Fruit fly (Drosophila melanogaster) whole organism, embryonic: ENCODE measurements around the gene CG15435.
A peak's percentile ranks its signal among the peaks of the same experiment; 100 is the strongest.

Source experiments
- B-H2 ChIP-seq: fragments of 200-800 bp; sonication (Bioruptor generic); optimal IDR thresholded peaks from 2 replicates; lab custom pipeline; 2018; ENCODE audit warnings: missing biosample characterization, mild to moderate bottlenecking, missing genetic modification characterization
- Bgb ChIP-seq: fragments of 200-800 bp; sonication (Bioruptor generic); IDR thresholded peaks from 2 replicates; pipeline ENCODE4 v1.3.6; 2022; ENCODE audit warnings: missing biosample characterization, missing genetic modification characterization; ENCODE audit not compliant: partially characterized antibody
- CG10321 ChIP-seq: fragments of 200-800 bp; sonication (Bioruptor generic); IDR thresholded peaks from 2 replicates; pipeline ENCODE4 v1.3.6; 2022; ENCODE audit warnings: missing biosample characterization, missing genetic modification characterization
- CG11093 ChIP-seq: fragments of 200-800 bp; sonication (Bioruptor generic); IDR thresholded peaks from 3 replicates; pipeline ENCODE4 v1.3.6; 2022; ENCODE audit warnings: missing biosample characterization, missing genetic modification characterization
- CG11247 ChIP-seq: fragments of 200-800 bp; sonication (Bioruptor generic); IDR thresholded peaks from 2 replicates; pipeline ENCODE4 v1.3.6; 2022; ENCODE audit warnings: missing biosample characterization, missing genetic modification characterization
- CG11504 ChIP-seq: fragments of 200-800 bp; sonication (Bioruptor generic); optimal IDR thresholded peaks from 3 replicates; lab custom pipeline; 2019; ENCODE audit warnings: missing biosample characterization, mild to moderate bottlenecking, missing genetic modification characterization, moderate library complexity
- CG12219 ChIP-seq: fragments of 200-800 bp; sonication (Bioruptor generic); optimal IDR thresholded peaks from 3 replicates; lab custom pipeline; 2018; ENCODE audit warnings: missing biosample characterization, mild to moderate bottlenecking, missing genetic modification characterization
- CG1233 ChIP-seq: fragments of 200-800 bp; sonication (Bioruptor generic); optimal IDR thresholded peaks from 4 replicates; lab custom pipeline; 2018; ENCODE audit warnings: missing biosample characterization, mild to moderate bottlenecking, missing genetic modification characterization
- CG12391 ChIP-seq: fragments of 200-800 bp; sonication (Bioruptor generic); optimal IDR thresholded peaks from 3 replicates; lab custom pipeline; 2018; ENCODE audit warnings: missing biosample characterization, mild to moderate bottlenecking, missing genetic modification characterization, moderate library complexity
- CG13296 ChIP-seq: fragments of 200-800 bp; sonication (Bioruptor generic); optimal IDR thresholded peaks from 3 replicates; lab custom pipeline; 2018; ENCODE audit warnings: missing biosample characterization, mild to moderate bottlenecking, missing genetic modification characterization
- CG14710 ChIP-seq: fragments of 200-800 bp; sonication (Bioruptor generic); optimal IDR thresholded peaks from 3 replicates; lab custom pipeline; 2019; ENCODE audit warnings: missing biosample characterization, mild to moderate bottlenecking, missing genetic modification characterization, moderate library complexity
- CG16815 ChIP-seq: fragments of 200-800 bp; sonication (Bioruptor generic); optimal IDR thresholded peaks from 3 replicates; lab custom pipeline; 2017; ENCODE audit warnings: missing biosample characterization, mild to moderate bottlenecking, missing genetic modification characterization
- CG18619 ChIP-seq: fragments of 200-800 bp; sonication (Bioruptor generic); optimal IDR thresholded peaks from 3 replicates; lab custom pipeline; 2017; ENCODE audit warnings: missing biosample characterization, mild to moderate bottlenecking, missing genetic modification characterization
- CG2129 ChIP-seq: fragments of 200-800 bp; sonication (Bioruptor generic); IDR thresholded peaks from 2 replicates; pipeline ENCODE4 v1.3.6; 2022; ENCODE audit warnings: missing biosample characterization, missing genetic modification characterization; ENCODE audit not compliant: partially characterized antibody
- CG2712 ChIP-seq: fragments of 200-800 bp; optimal IDR thresholded peaks from 3 replicates; lab custom pipeline; 2019; ENCODE audit warnings: missing biosample characterization, mild to moderate bottlenecking, missing genetic modification characterization, moderate library complexity
- CG31441 ChIP-seq: fragments of 200-800 bp; sonication (Bioruptor generic); IDR thresholded peaks from 2 replicates; pipeline ENCODE4 v1.3.6; 2022; ENCODE audit warnings: missing biosample characterization, missing genetic modification characterization
- CG33557 ChIP-seq: fragments of 200-800 bp; sonication (Bioruptor generic); optimal IDR thresholded peaks from 2 replicates; lab custom pipeline; 2019; ENCODE audit warnings: missing biosample characterization, mild to moderate bottlenecking, missing genetic modification characterization, moderate library complexity
- CG4730 ChIP-seq: fragments of 200-800 bp; sonication (Bioruptor generic); IDR thresholded peaks from 2 replicates; pipeline ENCODE4 v1.3.6; 2022; ENCODE audit warnings: missing biosample characterization, missing genetic modification characterization
- CG6254 ChIP-seq: fragments of 200-800 bp; sonication (Bioruptor generic); optimal IDR thresholded peaks from 3 replicates; lab custom pipeline; 2017; ENCODE audit warnings: mild to moderate bottlenecking, missing biosample characterization, missing genetic modification reagents, missing genetic modification characterization
- CG6791 ChIP-seq: fragments of 200-800 bp; sonication (Bioruptor generic); IDR thresholded peaks from 3 replicates; pipeline ENCODE4 v1.3.6; 2022; ENCODE audit warnings: missing biosample characterization, missing genetic modification characterization; ENCODE audit not compliant: partially characterized antibody
- CG6813 ChIP-seq: fragments of 200-800 bp; sonication (Bioruptor generic); optimal IDR thresholded peaks from 2 replicates; lab custom pipeline; 2017; ENCODE audit warnings: missing biosample characterization, missing genetic modification characterization, mild to moderate bottlenecking, moderate library complexity, missing genetic modification reagents
- E2f2 ChIP-seq: fragments of 200-800 bp; sonication (Bioruptor generic); IDR thresholded peaks from 2 replicates; pipeline ENCODE4 v1.3.6; 2022; ENCODE audit warnings: missing biosample characterization, missing genetic modification characterization
- Gug ChIP-seq: fragments of 200-800 bp; sonication (Bioruptor generic); IDR thresholded peaks from 4 replicates; pipeline ENCODE4 v1.3.6; 2022; ENCODE audit warnings: missing biosample characterization, missing genetic modification characterization
- Hmx ChIP-seq: fragments of 200-800 bp; sonication (Bioruptor generic); optimal IDR thresholded peaks from 2 replicates; lab custom pipeline; 2016; ENCODE audit warnings: missing biosample characterization, missing genetic modification characterization
- Hr51 ChIP-seq, 2 experiments: fragments of 200-800 bp; sonication (Bioruptor generic); optimal IDR thresholded peaks; 2 replicates in 1 of 2; 3 replicates in 1 of 2; lab custom pipeline; 2016 to 2018; ENCODE audit warnings: missing biosample characterization in 2 of 2, missing genetic modification characterization in 2 of 2, mild to moderate bottlenecking in 1 of 2, moderate library complexity in 1 of 2
- Myb ChIP-seq: fragments of 200-800 bp; sonication (Bioruptor generic); optimal IDR thresholded peaks from 2 replicates; lab custom pipeline; 2016; ENCODE audit warnings: missing biosample characterization, missing genetic modification characterization
- Rx ChIP-seq: fragments of 200-800 bp; sonication (Bioruptor generic); IDR thresholded peaks from 2 replicates; pipeline ENCODE4 v1.3.6; 2022; ENCODE audit warnings: missing biosample characterization, missing genetic modification characterization
- Sry-δ ChIP-seq: fragments of 200-800 bp; sonication (Bioruptor generic); optimal IDR thresholded peaks from 2 replicates; lab custom pipeline; 2016; ENCODE audit warnings: missing biosample characterization, missing genetic modification characterization
- YL-1 ChIP-seq: fragments of 200-800 bp; sonication (Bioruptor generic); optimal IDR thresholded peaks from 3 replicates; lab custom pipeline; 2017; ENCODE audit warnings: missing biosample characterization, mild to moderate bottlenecking, missing genetic modification characterization
- az2 ChIP-seq: fragments of 200-800 bp; sonication (Bioruptor generic); optimal IDR thresholded peaks from 3 replicates; lab custom pipeline; 2016; ENCODE audit warnings: missing biosample characterization, missing genetic modification characterization
- bowl ChIP-seq: fragments of 200-800 bp; sonication (Bioruptor generic); IDR thresholded peaks from 2 replicates; pipeline ENCODE4 v1.3.6; 2022; ENCODE audit warnings: missing biosample characterization, missing genetic modification characterization
- cas ChIP-seq: fragments of 200-800 bp; sonication (Bioruptor generic); IDR thresholded peaks from 2 replicates; pipeline ENCODE4 v1.3.6; 2022; ENCODE audit warnings: missing biosample characterization, missing genetic modification characterization
- cato ChIP-seq: fragments of 200-800 bp; sonication (Bioruptor generic); optimal IDR thresholded peaks from 2 replicates; lab custom pipeline; 2016; ENCODE audit warnings: missing biosample characterization, missing genetic modification characterization, borderline replicate concordance
- caup ChIP-seq: fragments of 200-800 bp; sonication (Bioruptor generic); optimal IDR thresholded peaks from 3 replicates; lab custom pipeline; 2017; ENCODE audit warnings: missing biosample characterization, mild to moderate bottlenecking, missing genetic modification characterization, moderate library complexity; ENCODE audit not compliant: severe bottlenecking
- chm ChIP-seq: fragments of 200-800 bp; sonication (Bioruptor generic); IDR thresholded peaks from 2 replicates; pipeline ENCODE4 v1.3.6; 2022; ENCODE audit warnings: missing biosample characterization, missing genetic modification characterization
- dan ChIP-seq: fragments of 200-800 bp; sonication (Bioruptor generic); IDR thresholded peaks from 2 replicates; pipeline ENCODE4 v1.3.6; 2022; ENCODE audit warnings: missing biosample characterization, missing genetic modification characterization
- dm ChIP-seq: fragments of 200-800 bp; sonication (Bioruptor generic); optimal IDR thresholded peaks from 3 replicates; lab custom pipeline; 2016; ENCODE audit warnings: missing biosample characterization, missing genetic modification characterization
- gem ChIP-seq: fragments of 200-800 bp; sonication (Bioruptor generic); optimal IDR thresholded peaks from 2 replicates; lab custom pipeline; 2019; ENCODE audit warnings: missing biosample characterization, mild to moderate bottlenecking, missing genetic modification characterization, moderate library complexity
- gsb-n ChIP-seq: fragments of 200-800 bp; sonication (Bioruptor generic); optimal IDR thresholded peaks from 3 replicates; lab custom pipeline; 2018; ENCODE audit warnings: missing biosample characterization, mild to moderate bottlenecking, missing genetic modification characterization
- lov ChIP-seq, 2 experiments: fragments of 200-800 bp in 1 of 2; fragments of >200 bp in 1 of 2; sonication (Bioruptor generic) in 1 of 2; IDR thresholded peaks in 1 of 2; optimal IDR thresholded peaks in 1 of 2; 2 replicates in 1 of 2; 3 replicates in 1 of 2; pipeline versions ENCODE4 v1.3.6 to Lab custom; 2017 to 2022; ENCODE audit warnings: missing biosample characterization in 1 of 2, missing genetic modification characterization in 1 of 2
- mld ChIP-seq: fragments of 200-800 bp; sonication (Bioruptor generic); IDR thresholded peaks from 3 replicates; pipeline ENCODE4 v1.3.6; 2022; ENCODE audit warnings: missing biosample characterization, missing genetic modification characterization; ENCODE audit not compliant: partially characterized antibody
- otp ChIP-seq: fragments of 200-800 bp; sonication (Bioruptor generic); IDR thresholded peaks from 3 replicates; pipeline ENCODE4, ENCODE4 v1.3.6; 2022; ENCODE audit warnings: missing biosample characterization, missing genetic modification characterization
- pan ChIP-seq, 4 experiments: fragments of >200 bp in 3 of 4; fragments of 200-800 bp in 1 of 4; sonication (Bioruptor generic) in 1 of 4; optimal IDR thresholded peaks in 3 of 4; IDR thresholded peaks in 1 of 4; 2 replicates each; pipeline versions ENCODE4 v1.3.6 to Lab custom; 2017 to 2022; ENCODE audit warnings: missing biosample characterization in 2 of 4, missing genetic modification characterization in 2 of 4, mixed read lengths in 1 of 4
- row ChIP-seq: fragments of 200-800 bp; sonication (Bioruptor generic); IDR thresholded peaks from 3 replicates; pipeline ENCODE4 v1.3.6; 2022; ENCODE audit warnings: missing biosample characterization, missing genetic modification characterization
- tin ChIP-seq: fragments of 200-800 bp; sonication (Bioruptor generic); optimal IDR thresholded peaks from 3 replicates; lab custom pipeline; 2016; ENCODE audit warnings: missing biosample characterization, missing genetic modification characterization
- tna ChIP-seq: fragments of 200-800 bp; sonication (Bioruptor generic); IDR thresholded peaks from 2 replicates; pipeline ENCODE4 v1.3.6; 2022; ENCODE audit warnings: missing biosample characterization, missing genetic modification characterization; ENCODE audit not compliant: partially characterized antibody
- wek ChIP-seq: fragments of 200-800 bp; sonication (Bioruptor generic); optimal IDR thresholded peaks from 3 replicates; lab custom pipeline; 2018; ENCODE audit warnings: missing biosample characterization, mild to moderate bottlenecking, missing genetic modification characterization, moderate library complexity
- z ChIP-seq: fragments of 200-800 bp; sonication (Bioruptor generic); IDR thresholded peaks from 3 replicates; pipeline ENCODE4 v1.3.6; 2022; ENCODE audit warnings: missing biosample characterization, missing genetic modification characterization
- zf30C ChIP-seq: fragments of 200-800 bp; sonication (Bioruptor generic); optimal IDR thresholded peaks from 3 replicates; lab custom pipeline; 2018; ENCODE audit warnings: missing biosample characterization, mild to moderate bottlenecking, missing genetic modification characterization

The CG15435 gene

DNA sequence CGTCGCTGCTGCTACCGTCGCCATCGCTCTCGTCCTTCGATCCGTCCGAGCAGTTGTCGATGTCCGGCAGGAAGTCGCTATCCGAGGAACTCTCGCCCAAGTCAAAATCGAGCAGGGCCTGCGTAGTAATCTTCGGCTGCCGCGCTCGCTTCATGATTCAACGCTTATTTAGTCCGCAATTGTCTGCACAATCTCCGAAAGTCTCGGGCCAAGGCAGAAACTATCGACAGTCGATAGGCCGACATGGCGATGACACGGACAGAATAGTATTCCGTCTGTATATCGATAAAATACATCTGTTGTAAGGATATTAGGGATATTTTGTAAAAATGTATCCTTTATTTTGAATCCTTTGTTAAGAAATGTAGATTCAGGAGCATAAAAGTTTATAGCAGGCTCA is 6.7 kb upstream of the CG15435 start, which contains the start of gene CG15439 (continued):
- TF ChIP-seq wek (GFP tag; lab: Kevin White, UChicago): peak; percentile 64
- TF ChIP-seq CG12391 (tag; lab: Kevin White, UChicago): no peak
- TF ChIP-seq Hr51 (GFP tag; optimal IDR thresholded peaks at IDR 0.05; lab: Kevin White, UChicago): no peak
- peak; percentile 23 for TF ChIP-seq CG6254 (GFP tag; lab: Kevin White, UChicago)
- no peak for TF ChIP-seq CG11247
- peak; percentile 43; the same call in 1 of the 2 replicates for TF ChIP-seq CG2129 (GFP tag; lab: Robert Waterston, UW)
- no peak for TF ChIP-seq chm
- no peak for TF ChIP-seq zf30C (GFP tag; lab: Kevin White, UChicago)
- peak; percentile 43 for TF ChIP-seq Sry-δ (GFP tag; lab: Kevin White, UChicago)
- TF ChIP-seq CG6791 (GFP tag; lab: Robert Waterston, UW): peak; percentile 82
- no peak for TF ChIP-seq gem
- peak; percentile 73; the same call in 1 of the 3 replicates for TF ChIP-seq mld (GFP tag; lab: Robert Waterston, UW)
- TF ChIP-seq CG16815 (GFP tag; lab: Kevin White, UChicago): no peak
- TF ChIP-seq CG31441 (GFP tag; lab: Robert Waterston, UW): no peak
- no peak for TF ChIP-seq otp (GFP tag; lab: Robert Waterston, UW)
- TF ChIP-seq caup: no peak
- TF ChIP-seq cas (GFP tag; lab: Robert Waterston, UW): no peak
- no peak for TF ChIP-seq CG13296 (GFP tag; lab: Kevin White, UChicago)
- TF ChIP-seq CG12219: no peak
- no peak for TF ChIP-seq CG10321
- TF ChIP-seq cato (GFP tag; lab: Kevin White, UChicago): no peak
- TF ChIP-seq bowl (GFP tag; lab: Robert Waterston, UW): no peak
- peak; percentile 7 for TF ChIP-seq Myb (GFP tag; lab: Kevin White, UChicago)
- no peak for TF ChIP-seq CG11504 (tag; lab: Kevin White, UChicago)
- TF ChIP-seq B-H2 (GFP tag; lab: Kevin White, UChicago): no peak
- no peak for TF ChIP-seq CG33557 (GFP tag; lab: Kevin White, UChicago)
- TF ChIP-seq tna (GFP tag; lab: Robert Waterston, UW): peak; percentile 83
- no peak for TF ChIP-seq dan
- no peak for TF ChIP-seq CG18619
- TF ChIP-seq row (GFP tag; lab: Robert Waterston, UW): peak; percentile 8; the same call in 1 of the 3 replicates
- TF ChIP-seq CG2712: no peak
- TF ChIP-seq E2f2 (GFP tag; lab: Robert Waterston, UW): no peak
- no peak for TF ChIP-seq gsb-n
- peak; percentile 13 for TF ChIP-seq CG14710
- no peak for TF ChIP-seq CG11093
- TF ChIP-seq az2: no peak
- no peak for TF ChIP-seq tin (GFP tag; lab: Kevin White, UChicago)
- no peak for TF ChIP-seq CG6813 (GFP tag; lab: Kevin White, UChicago)
- no peak for TF ChIP-seq CG1233 (GFP tag; lab: Kevin White, UChicago)
- TF ChIP-seq Hmx (GFP tag; lab: Kevin White, UChicago): no peak
- TF ChIP-seq z (GFP tag; lab: Robert Waterston, UW): no peak
- TF ChIP-seq dm: no peak
- TF ChIP-seq Gug: no peak
- no peak for TF ChIP-seq lov (optimal IDR thresholded peaks at IDR 0.05; lab: Kevin White, UChicago)
- no peak for TF ChIP-seq lov (GFP tag; IDR thresholded peaks at IDR 0.05; lab: Robert Waterston, UW)
- TF ChIP-seq Rx (GFP tag; lab: Robert Waterston, UW): no peak
- TF ChIP-seq CG4730: no peak
- TF ChIP-seq Bgb (GFP tag; lab: Robert Waterston, UW): peak; percentile 72
- peak; percentile 22 for TF ChIP-seq YL-1
- no peak for TF ChIP-seq pan (optimal IDR thresholded peaks at IDR 0.05; lab: Kevin White, UChicago)
- no peak for TF ChIP-seq pan (GFP tag; optimal IDR thresholded peaks at IDR 0.05 in 1 of 2, IDR thresholded peaks at IDR 0.05 in 1 of 2)
